Worm (Caenorhabditis elegans): ENCODE measurements around the gene mml-1.

- TF ChIP-seq ama-1 (optimal IDR thresholded peaks at IDR 0.05): no peak
- no peak for TF ChIP-seq flt-1 (GFP tag; IDR thresholded peaks at IDR 0.05)
Observed at ce11 chrIII:7385929-7386328, 11.4 kb upstream of the mml-1 start, which contains the start of gene trd-1.
